Fruit fly (Drosophila melanogaster) whole organism, adult: ENCODE data around the gene CG15525.

Source experiments
- CG11617 ChIP-seq: fragments of 200-800 bp; sonication (Bioruptor generic); optimal IDR thresholded peaks from 2 replicates; lab custom pipeline; 2017; ENCODE audit warnings: mild to moderate bottlenecking, missing biosample characterization, missing genetic modification reagents, missing genetic modification characterization
- CG12768 ChIP-seq: fragments of 200-800 bp; sonication (Bioruptor generic); optimal IDR thresholded peaks from 2 replicates; lab custom pipeline; 2017; ENCODE audit warnings: missing biosample characterization, missing genetic modification characterization, mild to moderate bottlenecking, moderate library complexity, missing genetic modification reagents
- CG14711 ChIP-seq: fragments of 200-800 bp; sonication (Bioruptor generic); optimal IDR thresholded peaks from 2 replicates; lab custom pipeline; 2018; ENCODE audit warnings: missing biosample characterization, mild to moderate bottlenecking, missing genetic modification characterization, moderate library complexity
- CG1620 ChIP-seq: fragments of 200-800 bp; sonication (Bioruptor generic); optimal IDR thresholded peaks from 2 replicates; lab custom pipeline; 2016; ENCODE audit warnings: missing biosample characterization, missing genetic modification characterization
- CG7045 ChIP-seq: fragments of 200-800 bp; sonication (Bioruptor generic); optimal IDR thresholded peaks from 2 replicates; lab custom pipeline; 2017; ENCODE audit warnings: missing biosample characterization, mild to moderate bottlenecking, missing genetic modification characterization
- Clk ChIP-seq: fragments of 200-800 bp; sonication (Bioruptor generic); optimal IDR thresholded peaks from 2 replicates; lab custom pipeline; 2017; ENCODE audit warnings: missing biosample characterization, missing genetic modification characterization
- cic ChIP-seq: fragments of 200-800 bp; sonication (Bioruptor generic); optimal IDR thresholded peaks from 2 replicates; lab custom pipeline; 2017; ENCODE audit warnings: missing biosample characterization, mild to moderate bottlenecking, missing genetic modification characterization, moderate library complexity
- cnc ChIP-seq, 2 experiments: fragments of >200 bp; optimal IDR thresholded peaks; 2 replicates each; lab custom pipeline; 2017
- kay ChIP-seq: fragments of 200-800 bp; sonication (Bioruptor generic); peaks from one replicate; lab custom pipeline; 2016; ENCODE audit warnings: missing biosample characterization, missing genetic modification characterization, borderline replicate concordance
- ovo ChIP-seq: fragments of 200-800 bp; sonication (Bioruptor generic); optimal IDR thresholded peaks from 2 replicates; lab custom pipeline; 2016; ENCODE audit warnings: missing biosample characterization, missing genetic modification characterization
- tj ChIP-seq: fragments of 200-800 bp; sonication (Bioruptor generic); optimal IDR thresholded peaks from 3 replicates; lab custom pipeline; 2017; ENCODE audit warnings: missing biosample characterization, mild to moderate bottlenecking, missing genetic modification characterization, moderate library complexity
- toe ChIP-seq: fragments of 200-800 bp; sonication (Bioruptor generic); optimal IDR thresholded peaks from 2 replicates; lab custom pipeline; 2016; ENCODE audit warnings: missing biosample characterization, missing genetic modification characterization

DNA sequence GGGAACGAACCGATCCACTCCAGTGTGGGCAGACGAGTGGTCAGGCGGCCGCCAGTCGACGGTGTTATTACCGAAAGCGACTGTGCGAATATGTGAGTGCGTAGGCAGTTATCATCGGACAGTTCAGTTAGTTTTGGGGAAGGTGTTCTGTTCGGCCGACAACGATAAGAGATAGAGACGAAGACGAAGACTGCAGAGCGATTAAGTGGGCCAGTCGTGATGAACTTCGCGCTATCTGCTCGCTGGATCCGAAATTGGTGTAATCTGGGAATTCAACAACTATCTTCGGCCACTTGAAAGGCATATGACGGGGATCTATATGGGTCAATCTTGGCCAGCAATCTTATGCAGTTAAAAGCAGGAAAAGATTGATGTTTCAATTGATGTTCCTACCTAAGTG, 11.7 kb upstream of the CG15525 start, which contains the start of gene CG7912:
- no peak for TF ChIP-seq cnc (optimal IDR thresholded peaks at IDR 0.05; lab: Kevin White, UChicago)
- no peak for TF ChIP-seq cic (GFP tag; lab: Kevin White, UChicago)
- no peak for TF ChIP-seq CG12768
- TF ChIP-seq Clk (GFP tag; lab: Kevin White, UChicago) = no peak
- TF ChIP-seq CG7045 (GFP tag; lab: Kevin White, UChicago) = no peak
- no peak for TF ChIP-seq tj (GFP tag; lab: Kevin White, UChicago)
- no peak for TF ChIP-seq CG14711
- TF ChIP-seq kay (GFP tag; lab: Kevin White, UChicago) = no peak
- no peak for TF ChIP-seq ovo (GFP tag; lab: Kevin White, UChicago)
- TF ChIP-seq CG11617 (GFP tag; lab: Kevin White, UChicago) = no peak
- no peak for TF ChIP-seq toe (GFP tag; lab: Kevin White, UChicago)
- no peak for TF ChIP-seq CG1620 (GFP tag; lab: Kevin White, UChicago)
